Worm (Caenorhabditis elegans) whole organism, mixed stage, embryonic: ENCODE data around the gene str-37.

Source experiments
- M03D4.4 ChIP-seq: sonication (generic microtip); optimal IDR thresholded peaks from 2 replicates; lab custom pipeline; 2017; ENCODE audit warnings: mild to moderate bottlenecking, missing genetic modification characterization, missing compliant biosample characterization
- bed-3 ChIP-seq: fragments of 200-800 bp; sonication (Bioruptor generic); optimal IDR thresholded peaks from 3 replicates; lab custom pipeline; 2018; ENCODE audit warnings: mild to moderate bottlenecking, missing genetic modification characterization, moderate library complexity, missing compliant biosample characterization
- blmp-1 ChIP-seq: fragments of 150-350 bp; optimal IDR thresholded peaks from 2 replicates; lab custom pipeline; 2014; ENCODE audit warnings: missing biosample characterization, missing genetic modification characterization
- ceh-39 ChIP-seq: fragments of 150-350 bp; optimal IDR thresholded peaks from 2 replicates; lab custom pipeline; 2014; ENCODE audit warnings: missing biosample characterization, missing genetic modification characterization
- ces-1 ChIP-seq: fragments of 150-350 bp; optimal IDR thresholded peaks from 2 replicates; lab custom pipeline; 2014; ENCODE audit warnings: missing biosample characterization, missing genetic modification reagents, missing genetic modification characterization
- cnd-1 ChIP-seq: fragments of 200-800 bp; sonication (Bioruptor generic); optimal IDR thresholded peaks from 2 replicates; lab custom pipeline; 2018; ENCODE audit warnings: mild to moderate bottlenecking, missing genetic modification characterization, missing compliant biosample characterization
- elt-1 ChIP-seq: sonication (generic microtip); optimal IDR thresholded peaks from 2 replicates; lab custom pipeline; 2017; ENCODE audit warnings: missing genetic modification characterization, mild to moderate bottlenecking, missing compliant biosample characterization, antibody characterized with exemption, moderate library complexity, borderline replicate concordance; ENCODE audit not compliant: insufficient read depth
- flh-1 ChIP-seq: fragments of 200-800 bp; sonication (Bioruptor generic); optimal IDR thresholded peaks from 2 replicates; lab custom pipeline; 2018; ENCODE audit warnings: mild to moderate bottlenecking, missing genetic modification characterization, moderate library complexity, missing compliant biosample characterization
- ham-2 ChIP-seq: fragments of 200-800 bp; sonication (Bioruptor generic); optimal IDR thresholded peaks from 2 replicates; lab custom pipeline; 2018; ENCODE audit warnings: mild to moderate bottlenecking, missing genetic modification characterization, missing compliant biosample characterization
- hlh-1 ChIP-seq: fragments of 150-350 bp; optimal IDR thresholded peaks from 2 replicates; lab custom pipeline; 2014; ENCODE audit warnings: missing biosample characterization, missing genetic modification reagents, missing genetic modification characterization
- lin-13 ChIP-seq: fragments of 150-350 bp; optimal IDR thresholded peaks from 2 replicates; lab custom pipeline; 2014; ENCODE audit warnings: missing biosample characterization, missing genetic modification characterization
- lsy-2 ChIP-seq: fragments of 150-350 bp; optimal IDR thresholded peaks from 2 replicates; lab custom pipeline; 2014; ENCODE audit warnings: missing biosample characterization, missing genetic modification characterization
- mab-5 ChIP-seq: fragments of 150-350 bp; optimal IDR thresholded peaks from 2 replicates; lab custom pipeline; 2014; ENCODE audit warnings: missing biosample characterization, missing genetic modification characterization
- mep-1 ChIP-seq: fragments of 150-350 bp; optimal IDR thresholded peaks from 2 replicates; lab custom pipeline; 2017; ENCODE audit warnings: missing biosample characterization, missing genetic modification reagents, missing genetic modification characterization, inconsistent platforms
- mls-2 ChIP-seq: sonication (generic microtip); optimal IDR thresholded peaks from 2 replicates; lab custom pipeline; 2016; ENCODE audit warnings: mild to moderate bottlenecking, missing genetic modification characterization, moderate library complexity, missing compliant biosample characterization
- nhr-12 ChIP-seq: fragments of 150-350 bp; optimal IDR thresholded peaks from 2 replicates; lab custom pipeline; 2014; ENCODE audit warnings: missing biosample characterization, missing genetic modification characterization
- nhr-2 ChIP-seq: fragments of 150-350 bp; optimal IDR thresholded peaks from 2 replicates; lab custom pipeline; 2014; ENCODE audit warnings: missing biosample characterization, missing genetic modification characterization
- nhr-237 ChIP-seq: fragments of 150-350 bp; optimal IDR thresholded peaks from 2 replicates; lab custom pipeline; 2014; ENCODE audit warnings: missing biosample characterization, missing genetic modification characterization
- nhr-76 ChIP-seq: sonication (generic microtip); optimal IDR thresholded peaks from 2 replicates; lab custom pipeline; 2017; ENCODE audit warnings: missing biosample characterization, missing genetic modification characterization
- pha-4 ChIP-seq: fragments of 150-350 bp; optimal IDR thresholded peaks from 2 replicates; lab custom pipeline; 2018; ENCODE audit warnings: missing biosample characterization, missing genetic modification reagents, missing genetic modification characterization
- sem-2 ChIP-seq: fragments of 200-800 bp; sonication (Bioruptor generic); optimal IDR thresholded peaks from 2 replicates; lab custom pipeline; 2018; ENCODE audit warnings: mild to moderate bottlenecking, missing genetic modification characterization, missing compliant biosample characterization
- snpc-4 ChIP-seq: fragments of 150-350 bp; optimal IDR thresholded peaks from 2 replicates; lab custom pipeline; 2014; ENCODE audit warnings: missing biosample characterization, missing genetic modification characterization
- sptf-1 ChIP-seq: sonication (generic microtip); optimal IDR thresholded peaks from 2 replicates; lab custom pipeline; 2017; ENCODE audit warnings: mild to moderate bottlenecking, missing genetic modification characterization, moderate library complexity, missing compliant biosample characterization
- tbx-8 ChIP-seq: fragments of 200-800 bp; sonication (Bioruptor generic); optimal IDR thresholded peaks from 2 replicates; lab custom pipeline; 2018; ENCODE audit warnings: mild to moderate bottlenecking, missing genetic modification characterization, moderate library complexity, missing compliant biosample characterization
- unc-120 ChIP-seq: sonication (generic microtip); optimal IDR thresholded peaks from 2 replicates; lab custom pipeline; 2017; ENCODE audit warnings: missing genetic modification characterization, missing compliant biosample characterization; ENCODE audit not compliant: poor library complexity, severe bottlenecking
- unc-39 ChIP-seq: fragments of 150-350 bp; optimal IDR thresholded peaks from 2 replicates; lab custom pipeline; 2014; ENCODE audit warnings: missing biosample characterization, missing genetic modification characterization
- unc-62 ChIP-seq: fragments of 150-350 bp; optimal IDR thresholded peaks from 2 replicates; lab custom pipeline; 2014; ENCODE audit warnings: missing biosample characterization, missing genetic modification reagents, missing genetic modification characterization
- zip-8 ChIP-seq: fragments of 150-350 bp; optimal IDR thresholded peaks from 2 replicates; lab custom pipeline; 2014; ENCODE audit warnings: missing biosample characterization, missing genetic modification characterization
- ztf-11 ChIP-seq: fragments of 150-350 bp; optimal IDR thresholded peaks from 2 replicates; lab custom pipeline; 2014; ENCODE audit warnings: missing biosample characterization, missing genetic modification characterization

str-37 gene

ce11 chrV:13294507-13294906, 33.1 kb upstream of the str-37 start:
- TF ChIP-seq flh-1 (GFP tag; lab: Kevin White, UChicago): no peak
- peak; percentile 96 for TF ChIP-seq ces-1 (GFP tag; lab: Kevin White, UChicago)

- TF ChIP-seq lsy-2 (tag; lab: Kevin White, UChicago) (no peak), sptf-1 (tag; lab: Kevin White, UChicago) (no peak), snpc-4 (no peak), hlh-1 (peak; percentile 47), M03D4.4 (tag; lab: Kevin White, UChicago) (no peak), tbx-8 (no peak), ces-1 (GFP tag; lab: Kevin White, UChicago) (no peak), bed-3 (GFP tag; lab: Kevin White, UChicago) (no peak)
Measured at ce11 chrV:13295859-13296258, 31.7 kb upstream of the str-37 start, which contains the start of gene uig-1. TSS of gene uig-1 (minus strand) at chrV:13295978.

ce11 chrV:13297220-13297619, 30.3 kb upstream of the str-37 start, which contains the start of gene C26E1.1:
TSS of gene C26E1.1 (plus strand) at chrV:13297520.
- TF ChIP-seq sem-2 (GFP tag; lab: Kevin White, UChicago) (no peak), lsy-2 (tag; lab: Kevin White, UChicago) (no peak), nhr-2 (tag; lab: Kevin White, UChicago) (no peak), lin-13 (tag; lab: Kevin White, UChicago) (no peak), pha-4 (tag; lab: Kevin White, UChicago) (no peak), nhr-237 (tag; lab: Kevin White, UChicago) (no peak), blmp-1 (no peak), nhr-76 (no peak), flh-1 (GFP tag; lab: Kevin White, UChicago) (no peak), mab-5 (no peak), tbx-8 (no peak), mls-2 (tag; lab: Kevin White, UChicago) (no peak), nhr-12 (tag; lab: Kevin White, UChicago) (no peak), unc-62 (GFP tag; lab: Kevin White, UChicago) (no peak)

- TF ChIP-seq unc-120 (no peak), M03D4.4 (tag; lab: Kevin White, UChicago) (no peak), blmp-1 (no peak)
Measured at ce11 chrV:13298706-13299105, 28.9 kb upstream of the str-37 start.

- TF ChIP-seq elt-1: no peak
- TF ChIP-seq unc-120: no peak
- no peak for TF ChIP-seq ztf-11 (tag; lab: Kevin White, UChicago)
- no peak for TF ChIP-seq nhr-2 (tag; lab: Kevin White, UChicago)
- no peak for TF ChIP-seq nhr-76
- TF ChIP-seq unc-39 (tag; lab: Kevin White, UChicago): no peak
- no peak for TF ChIP-seq zip-8 (tag; lab: Kevin White, UChicago)
- TF ChIP-seq sptf-1 (tag; lab: Kevin White, UChicago): no peak
- no peak for TF ChIP-seq bed-3 (GFP tag; lab: Kevin White, UChicago)
- TF ChIP-seq mls-2 (tag; lab: Kevin White, UChicago): no peak
- TF ChIP-seq pha-4 (tag; lab: Kevin White, UChicago): no peak
- TF ChIP-seq M03D4.4 (tag; lab: Kevin White, UChicago): no peak
- TF ChIP-seq cnd-1: no peak
- TF ChIP-seq mep-1 (tag; lab: Kevin White, UChicago): no peak
- no peak for TF ChIP-seq mab-5
- TF ChIP-seq lin-13 (tag; lab: Kevin White, UChicago): no peak
- no peak for TF ChIP-seq ceh-39 (tag; lab: Kevin White, UChicago)
- TF ChIP-seq lsy-2 (tag; lab: Kevin White, UChicago): no peak
- no peak for TF ChIP-seq snpc-4
- no peak for TF ChIP-seq nhr-237 (tag; lab: Kevin White, UChicago)
Measured at ce11 chrV:13299398-13299797, 28.2 kb upstream of the str-37 start.

ce11 chrV:13300492-13300891, 27.1 kb upstream of the str-37 start:
- TF ChIP-seq sem-2 (GFP tag; lab: Kevin White, UChicago) (no peak), lin-13 (tag; lab: Kevin White, UChicago) (no peak), ham-2 (GFP tag; lab: Kevin White, UChicago) (no peak), nhr-12 (tag; lab: Kevin White, UChicago) (no peak)
